Fruit fly (Drosophila melanogaster) whole organism, wandering third instar larva: ENCODE data around the gene CG4653.

Source experiments
- CrebA ChIP-seq: fragments of 200-800 bp; sonication (Bioruptor generic); optimal IDR thresholded peaks from 2 replicates; lab custom pipeline; 2016; ENCODE audit warnings: missing biosample characterization, mild to moderate bottlenecking, missing genetic modification characterization, borderline replicate concordance
- GATAd ChIP-seq: sonication (Bioruptor generic); optimal IDR thresholded peaks from 2 replicates; lab custom pipeline; 2016; ENCODE audit warnings: missing biosample characterization, missing genetic modification characterization
- OdsH ChIP-seq: fragments of 200-800 bp; sonication (Bioruptor generic); optimal IDR thresholded peaks from 2 replicates; lab custom pipeline; 2016; ENCODE audit warnings: missing biosample characterization, mild to moderate bottlenecking, missing genetic modification characterization
- Vsx2 ChIP-seq: fragments of 200-300, 225-300 bp; sonication (Bioruptor generic); optimal IDR thresholded peaks from 2 replicates; lab custom pipeline; 2018; ENCODE audit warnings: missing biosample characterization, missing genetic modification characterization; ENCODE audit not compliant: partially characterized antibody
- h ChIP-seq: fragments of 200-800 bp; sonication (Bioruptor generic); optimal IDR thresholded peaks from 3 replicates; lab custom pipeline; 2016; ENCODE audit warnings: missing biosample characterization, mild to moderate bottlenecking, missing genetic modification characterization
- pan ChIP-seq: fragments of >200 bp; optimal IDR thresholded peaks from 2 replicates; lab custom pipeline; 2017
- rgr ChIP-seq: fragments of 200-800 bp; sonication (Bioruptor generic); optimal IDR thresholded peaks from 3 replicates; lab custom pipeline; 2016; ENCODE audit warnings: missing biosample characterization, mild to moderate bottlenecking, missing genetic modification characterization

dm6 chrX:16655724-16656235 lies 48.1 kb upstream of the CG4653 start:
- TF ChIP-seq OdsH: no peak
- TF ChIP-seq rgr: peak; percentile 15
- TF ChIP-seq h (GFP tag; lab: Kevin White, UChicago): no peak
- TF ChIP-seq Vsx2 (GFP tag; lab: Kevin White, UChicago): no peak
- no peak for TF ChIP-seq pan (lab: Kevin White, UChicago)
- no peak for TF ChIP-seq CrebA (GFP tag; lab: Kevin White, UChicago)
- TF ChIP-seq GATAd (GFP tag; lab: Kevin White, UChicago): no peak
